Fruit fly (Drosophila melanogaster) whole organism, embryonic: Measurements from ENCODE around the gene CG13631.

Experiments used
- CG31441 ChIP-seq: fragments of 200-800 bp; sonication (Bioruptor generic); IDR thresholded peaks from 2 replicates; pipeline ENCODE4 v1.3.6; 2022; ENCODE audit warnings: missing biosample characterization, missing genetic modification characterization
- Elba2 ChIP-seq: fragments of 200-800 bp; sonication (Bioruptor generic); optimal IDR thresholded peaks from 3 replicates; lab custom pipeline; 2016; ENCODE audit warnings: missing biosample characterization, missing genetic modification characterization
- MESR4 ChIP-seq: fragments of 200-800 bp; sonication (Bioruptor generic); optimal IDR thresholded peaks from 2 replicates; lab custom pipeline; 2018; ENCODE audit warnings: missing biosample characterization, mild to moderate bottlenecking, missing genetic modification characterization, moderate library complexity
- dm ChIP-seq: fragments of 200-800 bp; sonication (Bioruptor generic); optimal IDR thresholded peaks from 3 replicates; lab custom pipeline; 2016; ENCODE audit warnings: missing biosample characterization, missing genetic modification characterization
- org-1 ChIP-seq: fragments of 200-800 bp; sonication (Bioruptor generic); optimal IDR thresholded peaks from 2 replicates; lab custom pipeline; 2017; ENCODE audit warnings: missing biosample characterization, missing genetic modification characterization

DNA sequence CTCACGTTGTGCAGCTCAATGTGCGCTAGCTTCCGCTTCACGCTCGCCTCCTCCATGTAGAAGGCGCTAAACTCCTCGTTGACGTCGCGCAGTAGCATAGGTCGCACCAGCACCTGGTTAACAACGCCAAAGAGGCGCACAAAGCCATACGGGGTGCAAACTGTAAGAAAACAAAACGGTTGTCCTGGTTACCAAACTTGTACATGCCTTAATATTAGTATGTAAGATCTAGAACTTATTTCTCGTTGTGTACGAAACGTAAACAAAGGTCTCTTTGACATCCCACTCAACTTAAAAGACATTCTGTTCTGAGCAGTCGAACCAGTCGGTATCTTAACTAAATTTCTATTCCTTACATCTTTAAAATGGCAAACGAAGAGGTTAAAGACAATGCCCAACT is 38.2 kb downstream of the CG13631 start, which contains the start of gene CG6980:
- TF ChIP-seq CG31441 (GFP tag; lab: Robert Waterston, UW): no peak
- TF ChIP-seq org-1: no peak
- no peak for TF ChIP-seq Elba2 (GFP tag; lab: Kevin White, UChicago)
- no peak for TF ChIP-seq dm
- TF ChIP-seq MESR4 (GFP tag; lab: Kevin White, UChicago): no peak
